Fruit fly (Drosophila melanogaster) whole organism, embryonic: ENCODE measurements around the gene CG4459.

Experiments
- Bdp1 ChIP-seq: fragments of 200-800 bp; sonication (Bioruptor generic); optimal IDR thresholded peaks from 3 replicates; lab custom pipeline; 2016; ENCODE audit warnings: missing biosample characterization, missing genetic modification characterization
- Blimp-1 ChIP-seq: fragments of 200-800 bp; sonication (Bioruptor generic); optimal IDR thresholded peaks from 3 replicates; lab custom pipeline; 2018; ENCODE audit warnings: missing biosample characterization, missing genetic modification characterization, mild to moderate bottlenecking, moderate library complexity, missing genetic modification reagents
- CG10209 ChIP-seq: fragments of 200-800 bp; sonication (Bioruptor generic); optimal IDR thresholded peaks from 3 replicates; lab custom pipeline; 2017; ENCODE audit warnings: missing biosample characterization, mild to moderate bottlenecking, missing genetic modification characterization, missing genetic modification reagents
- CG10321 ChIP-seq: fragments of 200-800 bp; sonication (Bioruptor generic); IDR thresholded peaks from 2 replicates; pipeline ENCODE4 v1.3.6; 2022; ENCODE audit warnings: missing biosample characterization, missing genetic modification characterization
- CG10366 ChIP-seq: fragments of 200-800 bp; sonication (Bioruptor generic); IDR thresholded peaks from 2 replicates; pipeline ENCODE4 v1.3.6; 2022; ENCODE audit warnings: missing biosample characterization, missing genetic modification characterization
- CG12391 ChIP-seq: fragments of 200-800 bp; sonication (Bioruptor generic); optimal IDR thresholded peaks from 3 replicates; lab custom pipeline; 2018; ENCODE audit warnings: missing biosample characterization, mild to moderate bottlenecking, missing genetic modification characterization, moderate library complexity
- CG13775 ChIP-seq: fragments of 200-800 bp; sonication (Bioruptor generic); optimal IDR thresholded peaks from 3 replicates; lab custom pipeline; 2017; ENCODE audit warnings: missing biosample characterization, mild to moderate bottlenecking, missing genetic modification characterization
- CG1529 ChIP-seq: fragments of 200-800 bp; sonication (Bioruptor generic); optimal IDR thresholded peaks from 3 replicates; lab custom pipeline; 2018; ENCODE audit warnings: missing biosample characterization, missing genetic modification characterization
- CG16813 ChIP-seq: fragments of 200-800 bp; sonication (Bioruptor generic); IDR thresholded peaks from 3 replicates; pipeline ENCODE4 v1.3.6; 2022; ENCODE audit warnings: missing biosample characterization, missing genetic modification characterization; ENCODE audit not compliant: partially characterized antibody
- CG17328 ChIP-seq: fragments of 200-800 bp; sonication (Bioruptor generic); IDR thresholded peaks from 2 replicates; pipeline ENCODE4 v1.3.6; 2022; ENCODE audit warnings: missing biosample characterization, missing genetic modification characterization
- CG2712 ChIP-seq: fragments of 200-800 bp; optimal IDR thresholded peaks from 3 replicates; lab custom pipeline; 2019; ENCODE audit warnings: missing biosample characterization, mild to moderate bottlenecking, missing genetic modification characterization, moderate library complexity
- CG32767 ChIP-seq: fragments of 200-800 bp; sonication (Bioruptor generic); IDR thresholded peaks from 2 replicates; pipeline ENCODE4 v1.3.6; 2022; ENCODE audit warnings: missing biosample characterization, missing genetic modification characterization
- CG3281 ChIP-seq: fragments of 200-800 bp; sonication (Bioruptor generic); optimal IDR thresholded peaks from 3 replicates; lab custom pipeline; 2017; ENCODE audit warnings: missing biosample characterization, mild to moderate bottlenecking, missing genetic modification characterization
- CG3407 ChIP-seq: fragments of 200-800 bp; sonication (Bioruptor generic); optimal IDR thresholded peaks from 2 replicates; lab custom pipeline; 2018; ENCODE audit warnings: missing biosample characterization, mild to moderate bottlenecking, missing genetic modification characterization
- CG4707 ChIP-seq: fragments of 200-800 bp; sonication (Bioruptor generic); optimal IDR thresholded peaks from 2 replicates; lab custom pipeline; 2018; ENCODE audit warnings: missing biosample characterization, mild to moderate bottlenecking, missing genetic modification characterization, moderate library complexity
- CG7786 ChIP-seq: fragments of 200-800 bp; sonication (Bioruptor generic); optimal IDR thresholded peaks from 2 replicates; lab custom pipeline; 2016; ENCODE audit warnings: missing biosample characterization, missing genetic modification characterization
- CG7839 ChIP-seq: fragments of 200-800 bp; sonication (Bioruptor generic); optimal IDR thresholded peaks from 3 replicates; lab custom pipeline; 2018; ENCODE audit warnings: missing biosample characterization, mild to moderate bottlenecking, missing genetic modification characterization, moderate library complexity
- CG8290 ChIP-seq, 3 experiments: fragments of 200-800 bp; sonication (Bioruptor generic); optimal IDR thresholded peaks; 2 replicates each; lab custom pipeline; 2016 to 2019; ENCODE audit warnings: missing biosample characterization in 3 of 3, missing genetic modification characterization in 3 of 3, mild to moderate bottlenecking in 2 of 3, moderate library complexity in 1 of 3
- CG8765 ChIP-seq: fragments of 200-800 bp; sonication (Bioruptor generic); IDR thresholded peaks from 2 replicates; pipeline ENCODE4 v1.3.6; 2022; ENCODE audit warnings: missing biosample characterization, missing genetic modification characterization
- CG9215 ChIP-seq: fragments of 200-800 bp; sonication (Bioruptor generic); IDR thresholded peaks from 2 replicates; pipeline ENCODE4 v1.3.6; 2022; ENCODE audit warnings: missing biosample characterization, missing genetic modification characterization
- CG9932 ChIP-seq: fragments of 200-800 bp; sonication (Bioruptor generic); IDR thresholded peaks from 2 replicates; pipeline ENCODE4 v1.3.6; 2022; ENCODE audit warnings: missing biosample characterization, missing genetic modification characterization
- CoRest ChIP-seq: fragments of 200-800 bp; sonication (Bioruptor generic); optimal IDR thresholded peaks from 3 replicates; lab custom pipeline; 2018; ENCODE audit warnings: missing biosample characterization, mild to moderate bottlenecking, missing genetic modification characterization, moderate library complexity
- Dip2 ChIP-seq: fragments of 200-800 bp; sonication (Bioruptor generic); IDR thresholded peaks from 2 replicates; pipeline ENCODE4 v1.3.6; 2022; ENCODE audit warnings: missing biosample characterization, missing genetic modification characterization
- Doc3 ChIP-seq: fragments of 200-800 bp; sonication (Bioruptor generic); IDR thresholded peaks from 3 replicates; pipeline ENCODE4 v1.3.6; 2022; ENCODE audit warnings: missing biosample characterization, missing genetic modification characterization; ENCODE audit not compliant: partially characterized antibody
- Ets65A ChIP-seq: fragments of 200-800 bp; sonication (Bioruptor generic); peaks from one replicate; lab custom pipeline; 2016; ENCODE audit warnings: missing biosample characterization, missing genetic modification characterization
- H15 ChIP-seq: fragments of 200-800 bp; sonication (Bioruptor generic); IDR thresholded peaks from 3 replicates; pipeline ENCODE4 v1.3.6; 2022; ENCODE audit warnings: missing biosample characterization, missing genetic modification characterization
- HLH54F ChIP-seq: fragments of 200-800 bp; sonication (Bioruptor generic); optimal IDR thresholded peaks from 3 replicates; lab custom pipeline; 2016; ENCODE audit warnings: missing biosample characterization, missing genetic modification characterization
- Hsf ChIP-seq: fragments of 200-800 bp; sonication (Bioruptor generic); optimal IDR thresholded peaks from 3 replicates; lab custom pipeline; 2016; ENCODE audit warnings: missing biosample characterization, missing genetic modification characterization
- Ravus ChIP-seq: fragments of 200-800 bp; sonication (Bioruptor generic); IDR thresholded peaks from 2 replicates; pipeline ENCODE4 v1.3.6; 2022; ENCODE audit warnings: missing biosample characterization, missing genetic modification characterization
- Rfx ChIP-seq: fragments of 200-800 bp; sonication (Bioruptor generic); IDR thresholded peaks from 2 replicates; pipeline ENCODE4 v1.3.6; 2022; ENCODE audit warnings: missing biosample characterization, missing genetic modification characterization
- Usf ChIP-seq: fragments of 200-800 bp; sonication (Bioruptor generic); optimal IDR thresholded peaks from 2 replicates; lab custom pipeline; 2017; ENCODE audit warnings: missing genotype, missing biosample characterization, missing genetic modification characterization
- amos ChIP-seq: fragments of 200-800 bp; sonication (Bioruptor generic); IDR thresholded peaks from 2 replicates; pipeline ENCODE4 v1.3.6; 2022; ENCODE audit warnings: missing biosample characterization, missing genetic modification characterization; ENCODE audit not compliant: partially characterized antibody
- ap ChIP-seq: fragments of 200-800 bp; sonication (Bioruptor generic); IDR thresholded peaks from 2 replicates; pipeline ENCODE4 v1.3.6; 2022; ENCODE audit warnings: missing biosample characterization, missing genetic modification characterization
- ato ChIP-seq: fragments of 200-800 bp; sonication (Bioruptor generic); IDR thresholded peaks from 2 replicates; pipeline ENCODE4 v1.3.6; 2022; ENCODE audit warnings: missing biosample characterization, missing genetic modification characterization; ENCODE audit not compliant: partially characterized antibody
- cg ChIP-seq: fragments of 200-800 bp; sonication (Bioruptor generic); optimal IDR thresholded peaks from 3 replicates; lab custom pipeline; 2019; ENCODE audit warnings: missing biosample characterization, mild to moderate bottlenecking, missing genetic modification characterization, moderate library complexity
- dmrt11E ChIP-seq: fragments of 200-800 bp; sonication (Bioruptor generic); optimal IDR thresholded peaks from 3 replicates; lab custom pipeline; 2018; ENCODE audit warnings: missing biosample characterization, mild to moderate bottlenecking, missing genetic modification characterization, moderate library complexity
- fu2 ChIP-seq: fragments of 200-800 bp; sonication (Bioruptor generic); optimal IDR thresholded peaks from 2 replicates; lab custom pipeline; 2016; ENCODE audit warnings: missing biosample characterization, missing genetic modification characterization
- gfzf ChIP-seq: fragments of 200-800 bp; sonication (Bioruptor generic); optimal IDR thresholded peaks from 2 replicates; lab custom pipeline; 2016; ENCODE audit warnings: missing biosample characterization, mild to moderate bottlenecking, missing genetic modification characterization, moderate library complexity
- hb ChIP-seq: fragments of 200-800 bp; sonication (Bioruptor generic); IDR thresholded peaks from 3 replicates; pipeline ENCODE4 v1.3.6; 2022; ENCODE audit warnings: missing biosample characterization, missing genetic modification characterization; ENCODE audit not compliant: partially characterized antibody
- ind ChIP-seq: fragments of 200-800 bp; sonication (Bioruptor generic); optimal IDR thresholded peaks from 3 replicates; lab custom pipeline; 2016; ENCODE audit warnings: missing biosample characterization, missing genetic modification characterization
- lmd ChIP-seq: fragments of 200-800 bp; sonication (Bioruptor generic); IDR thresholded peaks from 2 replicates; pipeline ENCODE4 v1.3.6; 2022; ENCODE audit warnings: missing biosample characterization, missing genetic modification characterization
- lov ChIP-seq, 2 experiments: fragments of 200-800 bp in 1 of 2; fragments of >200 bp in 1 of 2; sonication (Bioruptor generic) in 1 of 2; IDR thresholded peaks in 1 of 2; optimal IDR thresholded peaks in 1 of 2; 2 replicates in 1 of 2; 3 replicates in 1 of 2; pipeline versions ENCODE4 v1.3.6 to Lab custom; 2017 to 2022; ENCODE audit warnings: missing biosample characterization in 1 of 2, missing genetic modification characterization in 1 of 2
- nmo ChIP-seq: fragments of 200-800 bp; sonication (Bioruptor generic); optimal IDR thresholded peaks from 2 replicates; lab custom pipeline; 2018; ENCODE audit warnings: missing biosample characterization, mild to moderate bottlenecking, missing genetic modification characterization, moderate library complexity
- p53 ChIP-seq: fragments of 200-800 bp; sonication (Bioruptor generic); optimal IDR thresholded peaks from 2 replicates; lab custom pipeline; 2016; ENCODE audit warnings: missing biosample characterization, missing genetic modification characterization
- salm ChIP-seq: fragments of 200-800 bp; sonication (Bioruptor generic); optimal IDR thresholded peaks from 2 replicates; lab custom pipeline; 2018; ENCODE audit warnings: missing biosample characterization, mild to moderate bottlenecking, missing genetic modification characterization
- sim ChIP-seq: fragments of 200-800 bp; sonication (Bioruptor generic); IDR thresholded peaks from 2 replicates; pipeline ENCODE4 v1.3.6; 2022; ENCODE audit warnings: missing biosample characterization, missing genetic modification characterization
- tio ChIP-seq: fragments of 200-800 bp; sonication (Bioruptor generic); optimal IDR thresholded peaks from 2 replicates; lab custom pipeline; 2017; ENCODE audit warnings: missing biosample characterization, missing genetic modification characterization, inconsistent platforms
- twi ChIP-seq: fragments of 200-800 bp; optimal IDR thresholded peaks from 2 replicates; lab custom pipeline; 2019; ENCODE audit warnings: missing biosample characterization, mild to moderate bottlenecking, missing genetic modification characterization, moderate library complexity

Gene CG4459

dm6 chr3R:19934840-19935776 is 6.7 kb upstream of the CG4459 start, which contains the start of gene mira (continued):
- TF ChIP-seq Dip2 (GFP tag; lab: Robert Waterston, UW) (no peak), sim (GFP tag; lab: Robert Waterston, UW) (no peak), hb (GFP tag; lab: Robert Waterston, UW) (no peak), CG10321 (GFP tag; lab: Robert Waterston, UW) (0 out of 2 replicates have a peak, but pooled peaks have one; percentile 51), lmd (GFP tag; lab: Robert Waterston, UW) (no peak), CG17328 (GFP tag; lab: Robert Waterston, UW) (no peak), fu2 (GFP tag; lab: Kevin White, UChicago) (no peak), cg (GFP tag; lab: Kevin White, UChicago) (no peak), CG32767 (GFP tag; lab: Robert Waterston, UW) (no peak), Rfx (no peak), dmrt11E (tag; lab: Kevin White, UChicago) (peak; percentile 72), Hsf (GFP tag; lab: Kevin White, UChicago) (no peak), CG1529 (GFP tag; lab: Kevin White, UChicago) (no peak), CG3281 (GFP tag; lab: Kevin White, UChicago) (no peak), twi (tag; lab: Kevin White, UChicago) (peak; percentile 83), salm (no peak), Ets65A (GFP tag; lab: Kevin White, UChicago) (no peak), H15 (no peak), CG9215 (GFP tag; lab: Robert Waterston, UW) (no peak), ind (no peak), ato (GFP tag; lab: Robert Waterston, UW) (no peak), tio (GFP tag; lab: Kevin White, UChicago) (no peak), gfzf (GFP tag; lab: Kevin White, UChicago) (no peak), CG7786 (GFP tag; lab: Kevin White, UChicago) (no peak), CG16813 (GFP tag; lab: Robert Waterston, UW) (no peak), nmo (peak; percentile 57), amos (no peak; the same call in 1 of the 2 replicates), CG8765 (peak; percentile 32; the same call in 1 of the 2 replicates), CG12391 (tag; lab: Kevin White, UChicago) (peak; percentile 26), CG8290 (GFP tag; optimal IDR thresholded peaks at IDR 0.05; lab: Kevin White, UChicago) (no peak), CG8290 (tag; optimal IDR thresholded peaks at IDR 0.05; lab: Kevin White, UChicago) (no peak), Blimp-1 (GFP tag; lab: Kevin White, UChicago) (no peak), CG7839 (tag; lab: Kevin White, UChicago) (no peak), ap (GFP tag; lab: Robert Waterston, UW) (no peak), Bdp1 (GFP tag; lab: Kevin White, UChicago) (no peak), CG13775 (peak; percentile 27), lov (optimal IDR thresholded peaks at IDR 0.05; lab: Kevin White, UChicago) (no peak), lov (GFP tag; IDR thresholded peaks at IDR 0.05; lab: Robert Waterston, UW) (peak; percentile 42; the same call in 1 of the 3 replicates), p53 (no peak), CG10366 (GFP tag; lab: Robert Waterston, UW) (no peak), HLH54F (GFP tag; lab: Kevin White, UChicago) (no peak), Doc3 (GFP tag; lab: Robert Waterston, UW) (no peak), CG3407 (GFP tag; lab: Kevin White, UChicago) (no peak), CG4707 (GFP tag; lab: Kevin White, UChicago) (no peak), Usf (GFP tag; lab: Kevin White, UChicago) (peak; percentile 5), CG10209 (GFP tag; lab: Kevin White, UChicago) (peak; percentile 6), CoRest (tag; lab: Kevin White, UChicago) (peak; percentile 25), CG9932 (GFP tag; lab: Robert Waterston, UW) (no peak), CG2712 (tag; lab: Kevin White, UChicago) (peak; percentile 44), Ravus (GFP tag; lab: Robert Waterston, UW) (no peak)
